Worm (Caenorhabditis elegans) whole organism, midembryonic: Measurements from ENCODE around the gene C01G12.5.

Source experiments
- T22C8.4 ChIP-seq: fragments of 200-800 bp; sonication (Bioruptor generic); IDR thresholded peaks from 2 replicates; pipeline ENCODE4 v1.3.6; 2022; ENCODE audit warnings: missing genetic modification characterization, missing compliant biosample characterization
- cog-1 ChIP-seq: sonication (generic microtip); optimal IDR thresholded peaks from 2 replicates; lab custom pipeline; 2016; ENCODE audit warnings: missing genetic modification characterization, missing compliant biosample characterization
- flt-1 ChIP-seq: fragments of 200-800 bp; sonication (Bioruptor generic); IDR thresholded peaks from 2 replicates; pipeline ENCODE4 v1.3.6; 2022; ENCODE audit warnings: missing genetic modification characterization, missing compliant biosample characterization
- klf-2 ChIP-seq: fragments of 200-800 bp; sonication (Bioruptor generic); conservative IDR thresholded peaks from 2 replicates; pipeline ENCODE4 v1.3.6; 2022; ENCODE audit warnings: missing genetic modification reagents, missing genetic modification characterization, missing compliant biosample characterization
- med-1 ChIP-seq: sonication (generic microtip); optimal IDR thresholded peaks from 2 replicates; lab custom pipeline; 2017; ENCODE audit warnings: missing genetic modification characterization, mild to moderate bottlenecking, missing compliant biosample characterization, antibody characterized with exemption, missing genetic modification reagents; ENCODE audit not compliant: insufficient read depth
- ref-1 ChIP-seq: fragments of 200-800 bp; sonication (Bioruptor generic); conservative IDR thresholded peaks from 2 replicates; pipeline ENCODE4 v1.3.6; 2022; ENCODE audit warnings: missing genetic modification reagents, missing genetic modification characterization, missing compliant biosample characterization
- tab-1 ChIP-seq: fragments of 200-800 bp; sonication (Bioruptor generic); IDR thresholded peaks from 2 replicates; pipeline ENCODE4 v1.3.6; 2022; ENCODE audit warnings: missing genetic modification characterization, missing compliant biosample characterization
- ztf-23 ChIP-seq: fragments of 200-800 bp; sonication (Bioruptor generic); IDR thresholded peaks from 2 replicates; pipeline ENCODE4 v1.3.6; 2022; ENCODE audit warnings: missing genetic modification reagents, missing genetic modification characterization, missing compliant biosample characterization
- ztf-29 ChIP-seq: fragments of 200-800 bp; sonication (Bioruptor generic); IDR thresholded peaks from 2 replicates; pipeline ENCODE4 v1.3.6; 2022; ENCODE audit warnings: missing genetic modification reagents, missing genetic modification characterization, missing compliant biosample characterization

DNA sequence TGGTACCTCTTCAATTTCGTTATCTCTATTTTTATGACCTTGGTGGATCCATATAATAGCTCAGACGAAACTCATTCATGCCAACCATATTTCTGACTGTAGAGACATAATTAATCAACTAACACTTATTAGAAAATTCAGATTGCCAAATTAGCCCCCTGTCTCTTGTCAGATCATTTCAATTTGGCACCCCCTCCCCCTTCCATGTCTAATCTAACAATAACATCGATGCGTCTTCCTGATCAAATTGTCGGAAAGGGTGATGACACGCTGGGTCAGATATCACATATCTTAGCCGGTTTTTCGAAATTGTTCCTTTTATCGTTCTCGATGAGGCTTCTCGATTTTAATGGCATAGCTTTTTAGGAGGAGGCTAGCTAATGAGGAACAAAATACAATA lies 24.0 kb upstream of the C01G12.5 start:
- TF ChIP-seq cog-1 (tag; lab: Kevin White, UChicago) (no peak), klf-2 (GFP tag; lab: Robert Waterston, UW) (no peak), med-1 (GFP tag; lab: Kevin White, UChicago) (no peak), flt-1 (GFP tag; lab: Robert Waterston, UW) (no peak), ztf-23 (GFP tag; lab: Robert Waterston, UW) (no peak), ref-1 (no peak), T22C8.4 (GFP tag; lab: Robert Waterston, UW) (no peak), ztf-29 (GFP tag; lab: Robert Waterston, UW) (no peak), tab-1 (GFP tag; lab: Robert Waterston, UW) (no peak)
